Fruit fly (Drosophila melanogaster) whole organism, embryonic: ENCODE results near the gene CG13896.
A peak's percentile ranks its signal among the peaks of the same experiment; 100 is the strongest.

Experiments
- CG10543 ChIP-seq: fragments of 200-800 bp; sonication (Bioruptor generic); optimal IDR thresholded peaks from 3 replicates; lab custom pipeline; 2017; ENCODE audit warnings: missing biosample characterization, mild to moderate bottlenecking, missing genetic modification characterization, moderate library complexity
- CG11504 ChIP-seq: fragments of 200-800 bp; sonication (Bioruptor generic); optimal IDR thresholded peaks from 3 replicates; lab custom pipeline; 2019; ENCODE audit warnings: missing biosample characterization, mild to moderate bottlenecking, missing genetic modification characterization, moderate library complexity
- CG11696 ChIP-seq: fragments of 200-800 bp; sonication (Bioruptor generic); IDR thresholded peaks from 2 replicates; pipeline ENCODE4 v1.3.6; 2022; ENCODE audit warnings: missing biosample characterization, missing genetic modification characterization
- CG12071 ChIP-seq: fragments of 200-800 bp; sonication (Bioruptor generic); optimal IDR thresholded peaks from 3 replicates; lab custom pipeline; 2018; ENCODE audit warnings: missing biosample characterization, mild to moderate bottlenecking, missing genetic modification characterization
- CG1233 ChIP-seq: fragments of 200-800 bp; sonication (Bioruptor generic); optimal IDR thresholded peaks from 4 replicates; lab custom pipeline; 2018; ENCODE audit warnings: missing biosample characterization, mild to moderate bottlenecking, missing genetic modification characterization
- CG12769 ChIP-seq: fragments of 200-800 bp; sonication (Bioruptor generic); optimal IDR thresholded peaks from 2 replicates; lab custom pipeline; 2019; ENCODE audit warnings: missing biosample characterization, mild to moderate bottlenecking, missing genetic modification characterization, moderate library complexity
- CG14710 ChIP-seq: fragments of 200-800 bp; sonication (Bioruptor generic); optimal IDR thresholded peaks from 3 replicates; lab custom pipeline; 2019; ENCODE audit warnings: missing biosample characterization, mild to moderate bottlenecking, missing genetic modification characterization, moderate library complexity
- CG17186 ChIP-seq: fragments of 200-800 bp; sonication (Bioruptor generic); optimal IDR thresholded peaks from 3 replicates; lab custom pipeline; 2017; ENCODE audit warnings: missing biosample characterization, missing genetic modification reagents, missing genetic modification characterization
- CG2678 ChIP-seq: fragments of 200-800 bp; sonication (Bioruptor generic); optimal IDR thresholded peaks from 3 replicates; lab custom pipeline; 2019; ENCODE audit warnings: missing biosample characterization, mild to moderate bottlenecking, missing genetic modification characterization, moderate library complexity
- CG30431 ChIP-seq: fragments of 200-800 bp; sonication (Bioruptor generic); optimal IDR thresholded peaks from 2 replicates; lab custom pipeline; 2017; ENCODE audit warnings: missing biosample characterization, missing genetic modification characterization
- CG33213 ChIP-seq: fragments of 200-800 bp; sonication (Bioruptor generic); optimal IDR thresholded peaks from 3 replicates; lab custom pipeline; 2016; ENCODE audit warnings: missing biosample characterization, missing genetic modification characterization
- CG5180 ChIP-seq: fragments of 200-800 bp; sonication (Bioruptor generic); optimal IDR thresholded peaks from 3 replicates; lab custom pipeline; 2017; ENCODE audit warnings: missing biosample characterization, missing genetic modification characterization, mild to moderate bottlenecking, moderate library complexity, missing genetic modification reagents
- CG6683 ChIP-seq: fragments of 200-800 bp; sonication (Bioruptor generic); optimal IDR thresholded peaks from 2 replicates; lab custom pipeline; 2017; ENCODE audit warnings: missing biosample characterization, mild to moderate bottlenecking, missing genetic modification characterization, missing genetic modification reagents
- CG6791 ChIP-seq: fragments of 200-800 bp; sonication (Bioruptor generic); IDR thresholded peaks from 3 replicates; pipeline ENCODE4 v1.3.6; 2022; ENCODE audit warnings: missing biosample characterization, missing genetic modification characterization; ENCODE audit not compliant: partially characterized antibody
- CG7556 ChIP-seq: fragments of 200-800 bp; sonication (Bioruptor generic); optimal IDR thresholded peaks from 2 replicates; lab custom pipeline; 2017; ENCODE audit warnings: missing biosample characterization, mild to moderate bottlenecking, missing genetic modification characterization
- Dbx ChIP-seq: fragments of 200-800 bp; sonication (Bioruptor generic); IDR thresholded peaks from 3 replicates; pipeline ENCODE4 v1.3.6; 2022; ENCODE audit warnings: missing biosample characterization, missing genetic modification characterization
- Dll ChIP-seq: fragments of 200-800 bp; sonication (Bioruptor generic); IDR thresholded peaks from 4 replicates; pipeline ENCODE4 v1.3.6; 2022; ENCODE audit warnings: missing biosample characterization, missing genetic modification characterization; ENCODE audit not compliant: partially characterized antibody
- Jarid2 ChIP-seq: fragments of 200-800 bp; sonication (Bioruptor generic); optimal IDR thresholded peaks from 3 replicates; lab custom pipeline; 2017; ENCODE audit warnings: mild to moderate bottlenecking, missing biosample characterization, missing genetic modification reagents, missing genetic modification characterization
- Lhr ChIP-seq: fragments of 200-800 bp; sonication (Bioruptor generic); optimal IDR thresholded peaks from 3 replicates; lab custom pipeline; 2017; ENCODE audit warnings: mild to moderate bottlenecking, missing biosample characterization, missing genetic modification reagents, missing genetic modification characterization
- Max ChIP-seq: fragments of 200-800 bp; sonication (Bioruptor generic); optimal IDR thresholded peaks from 2 replicates; lab custom pipeline; 2016; ENCODE audit warnings: missing biosample characterization, mild to moderate bottlenecking, missing genetic modification characterization
- Nf-YC ChIP-seq: fragments of 200-800 bp; optimal IDR thresholded peaks from 3 replicates; lab custom pipeline; 2019; ENCODE audit warnings: missing biosample characterization, mild to moderate bottlenecking, missing genetic modification characterization, moderate library complexity
- Rx ChIP-seq: fragments of 200-800 bp; sonication (Bioruptor generic); IDR thresholded peaks from 2 replicates; pipeline ENCODE4 v1.3.6; 2022; ENCODE audit warnings: missing biosample characterization, missing genetic modification characterization
- Trl ChIP-seq, 3 experiments: fragments of >200 bp in 2 of 3; fragments of 200-800 bp in 1 of 3; sonication (Bioruptor generic) in 1 of 3; optimal IDR thresholded peaks; 2 replicates in 1 of 3; 3 replicates in 2 of 3; lab custom pipeline; 2016 to 2017; ENCODE audit warnings: missing biosample characterization in 1 of 3, missing genetic modification characterization in 1 of 3
- YL-1 ChIP-seq: fragments of 200-800 bp; sonication (Bioruptor generic); optimal IDR thresholded peaks from 3 replicates; lab custom pipeline; 2017; ENCODE audit warnings: missing biosample characterization, mild to moderate bottlenecking, missing genetic modification characterization
- cg ChIP-seq: fragments of 200-800 bp; sonication (Bioruptor generic); optimal IDR thresholded peaks from 3 replicates; lab custom pipeline; 2019; ENCODE audit warnings: missing biosample characterization, mild to moderate bottlenecking, missing genetic modification characterization, moderate library complexity
- chinmo ChIP-seq: fragments of 200-800 bp; sonication (Bioruptor generic); IDR thresholded peaks from 4 replicates; pipeline ENCODE4 v1.3.6; 2022; ENCODE audit warnings: missing biosample characterization, missing genetic modification characterization; ENCODE audit not compliant: partially characterized antibody
- chm ChIP-seq: fragments of 200-800 bp; sonication (Bioruptor generic); IDR thresholded peaks from 2 replicates; pipeline ENCODE4 v1.3.6; 2022; ENCODE audit warnings: missing biosample characterization, missing genetic modification characterization
- crol ChIP-seq: fragments of 200-800 bp; sonication (Bioruptor generic); IDR thresholded peaks from 2 replicates; pipeline ENCODE4 v1.3.6; 2022; ENCODE audit warnings: missing biosample characterization, missing genetic modification characterization
- disco-r ChIP-seq: fragments of 200-800 bp; sonication (Bioruptor generic); optimal IDR thresholded peaks from 2 replicates; lab custom pipeline; 2016; ENCODE audit warnings: missing biosample characterization, missing genetic modification characterization
- gcm ChIP-seq: fragments of 200-800 bp; sonication (Bioruptor generic); optimal IDR thresholded peaks from 2 replicates; lab custom pipeline; 2019; ENCODE audit warnings: missing biosample characterization, mild to moderate bottlenecking, missing genetic modification characterization, moderate library complexity
- gsb ChIP-seq: fragments of 200-800 bp; sonication (Bioruptor generic); IDR thresholded peaks from 2 replicates; pipeline ENCODE4 v1.3.6; 2022; ENCODE audit warnings: missing biosample characterization, missing genetic modification characterization
- hkb ChIP-seq, 2 experiments: fragments of 200-800 bp in 1 of 2; fragments of >200 bp in 1 of 2; sonication (Bioruptor generic) in 1 of 2; IDR thresholded peaks in 1 of 2; optimal IDR thresholded peaks in 1 of 2; 2 replicates each; pipeline versions ENCODE4 v1.3.6 to Lab custom; 2017 to 2022; ENCODE audit warnings: missing biosample characterization in 1 of 2, missing genetic modification characterization in 1 of 2
- lmd ChIP-seq: fragments of 200-800 bp; sonication (Bioruptor generic); IDR thresholded peaks from 2 replicates; pipeline ENCODE4 v1.3.6; 2022; ENCODE audit warnings: missing biosample characterization, missing genetic modification characterization
- mam ChIP-seq: fragments of 200-800 bp; sonication (Bioruptor generic); optimal IDR thresholded peaks from 3 replicates; lab custom pipeline; 2016; ENCODE audit warnings: missing biosample characterization, missing genetic modification characterization
- nerfin-1 ChIP-seq: fragments of 200-800 bp; sonication (Bioruptor generic); optimal IDR thresholded peaks from 3 replicates; lab custom pipeline; 2019; ENCODE audit warnings: missing biosample characterization, mild to moderate bottlenecking, missing genetic modification characterization, moderate library complexity
- nom ChIP-seq: fragments of 200-800 bp; sonication (Bioruptor generic); optimal IDR thresholded peaks from 2 replicates; lab custom pipeline; 2017; ENCODE audit warnings: missing biosample characterization, missing genetic modification characterization, mild to moderate bottlenecking, moderate library complexity, missing genetic modification reagents
- oc ChIP-seq: fragments of 200-800 bp; sonication (Bioruptor generic); optimal IDR thresholded peaks from 2 replicates; lab custom pipeline; 2018; ENCODE audit warnings: missing biosample characterization, mild to moderate bottlenecking, missing genetic modification characterization, moderate library complexity
- pros ChIP-seq: fragments of 200-800 bp; sonication (Bioruptor generic); optimal IDR thresholded peaks from 3 replicates; lab custom pipeline; 2019; ENCODE audit warnings: missing biosample characterization, mild to moderate bottlenecking, missing genetic modification characterization, moderate library complexity
- rib ChIP-seq: fragments of 200-800 bp; sonication (Bioruptor generic); IDR thresholded peaks from 2 replicates; pipeline ENCODE4 v1.3.6; 2022; ENCODE audit warnings: missing biosample characterization, missing genetic modification characterization
- slp2 ChIP-seq: fragments of 200-800 bp; sonication (Bioruptor generic); optimal IDR thresholded peaks from 2 replicates; lab custom pipeline; 2016; ENCODE audit warnings: missing biosample characterization, missing genetic modification characterization
- so ChIP-seq: fragments of 200-800 bp; sonication (Bioruptor generic); IDR thresholded peaks from 3 replicates; pipeline ENCODE4 v1.3.6; 2022; ENCODE audit warnings: missing biosample characterization, missing genetic modification characterization
- stwl ChIP-seq: fragments of 200-800 bp; sonication (Bioruptor generic); optimal IDR thresholded peaks from 3 replicates; lab custom pipeline; 2018; ENCODE audit warnings: missing biosample characterization, mild to moderate bottlenecking, missing genetic modification characterization, moderate library complexity
- sug ChIP-seq: fragments of 200-800 bp; optimal IDR thresholded peaks from 2 replicates; lab custom pipeline; 2019; ENCODE audit warnings: missing biosample characterization, mild to moderate bottlenecking, missing genetic modification characterization, moderate library complexity
- tup ChIP-seq: fragments of 200-800 bp; sonication (Bioruptor generic); optimal IDR thresholded peaks from 2 replicates; lab custom pipeline; 2016; ENCODE audit warnings: missing biosample characterization, mild to moderate bottlenecking, missing genetic modification characterization, moderate library complexity
- unc-4 ChIP-seq: fragments of 200-800 bp; sonication (Bioruptor generic); IDR thresholded peaks from 2 replicates; pipeline ENCODE4 v1.3.6; 2022; ENCODE audit warnings: missing biosample characterization, missing genetic modification characterization; ENCODE audit not compliant: partially characterized antibody
- z ChIP-seq: fragments of 200-800 bp; sonication (Bioruptor generic); IDR thresholded peaks from 3 replicates; pipeline ENCODE4 v1.3.6; 2022; ENCODE audit warnings: missing biosample characterization, missing genetic modification characterization

The CG13896 gene

DNA sequence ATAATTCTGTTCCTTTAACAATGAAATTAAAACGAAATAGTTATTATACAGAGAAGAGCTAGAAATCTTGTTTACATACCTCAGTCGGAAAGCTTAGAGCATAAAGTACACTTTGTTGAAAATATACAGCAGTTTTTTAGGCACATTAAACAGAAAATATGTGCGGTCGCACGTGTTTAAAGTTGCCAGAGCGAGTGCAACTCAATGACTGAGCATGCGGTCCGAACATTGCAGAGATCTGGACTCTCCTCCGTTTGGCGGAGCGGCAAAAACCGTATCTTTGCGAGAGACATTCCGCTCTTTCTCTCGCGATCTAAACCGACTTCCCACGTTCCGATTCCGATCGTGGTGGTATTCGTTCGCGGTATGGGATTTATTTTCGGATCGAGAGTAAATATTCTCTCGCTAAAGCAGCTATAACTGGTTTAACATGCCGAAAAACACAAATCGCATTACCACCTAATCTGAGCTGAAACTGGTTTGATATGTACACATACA lies 3.6 kb downstream of the CG13896 start, which contains the start of gene CG13895 (continued):
- TF ChIP-seq stwl (peak; percentile 26), Dll (peak; percentile 54; the same call in 2 of the 4 replicates), CG11504 (tag; lab: Kevin White, UChicago) (peak; percentile 8), CG5180 (GFP tag; lab: Kevin White, UChicago) (no peak), oc (tag; lab: Kevin White, UChicago) (peak; percentile 61), CG6683 (GFP tag; lab: Kevin White, UChicago) (peak; percentile 7), CG1233 (GFP tag; lab: Kevin White, UChicago) (peak; percentile 39), Nf-YC (tag; lab: Kevin White, UChicago) (peak; percentile 13), hkb (optimal IDR thresholded peaks at IDR 0.05; lab: Kevin White, UChicago) (no peak), hkb (GFP tag; IDR thresholded peaks at IDR 0.05; lab: Robert Waterston, UW) (peak; percentile 46; the same call in 1 of the 2 replicates), tup (GFP tag; lab: Kevin White, UChicago) (no peak), mam (GFP tag; lab: Kevin White, UChicago) (no peak), so (0 out of 3 replicates have a peak, but pooled peaks have one; percentile 37), disco-r (GFP tag; lab: Kevin White, UChicago) (no peak), Trl (optimal IDR thresholded peaks at IDR 0.05; lab: Kevin White, UChicago) (peak; percentile 85 to 87), Trl (GFP tag; optimal IDR thresholded peaks at IDR 0.05; lab: Kevin White, UChicago) (peak; percentile 18), Lhr (GFP tag; lab: Kevin White, UChicago) (no peak), slp2 (peak; percentile 7), gcm (GFP tag; lab: Kevin White, UChicago) (peak; percentile 0), gsb (GFP tag; lab: Robert Waterston, UW) (no peak), Jarid2 (GFP tag; lab: Kevin White, UChicago) (peak; percentile 84), chinmo (peak; percentile 95; the same call in 3 of the 4 replicates), lmd (GFP tag; lab: Robert Waterston, UW) (no peak), Dbx (GFP tag; lab: Robert Waterston, UW) (no peak; the same call in 2 of the 3 replicates), nerfin-1 (peak; percentile 12), CG30431 (no peak), sug (tag; lab: Kevin White, UChicago) (peak; percentile 30), CG33213 (GFP tag; lab: Kevin White, UChicago) (peak; percentile 2), chm (GFP tag; lab: Robert Waterston, UW) (0 out of 2 replicates have a peak, but pooled peaks have one; percentile 6), z (GFP tag; lab: Robert Waterston, UW) (peak; percentile 79), nom (GFP tag; lab: Kevin White, UChicago) (peak; percentile 18), crol (0 out of 2 replicates have a peak, but pooled peaks have one; percentile 15), rib (GFP tag; lab: Robert Waterston, UW) (peak; percentile 14; the same call in 1 of the 2 replicates), Max (GFP tag; lab: Kevin White, UChicago) (peak; percentile 27), CG7556 (GFP tag; lab: Kevin White, UChicago) (no peak), CG6791 (peak; percentile 72; the same call in 1 of the 3 replicates), CG14710 (tag; lab: Kevin White, UChicago) (peak; percentile 3), CG12769 (peak; percentile 28), CG10543 (GFP tag; lab: Kevin White, UChicago) (peak; percentile 26), unc-4 (GFP tag; lab: Robert Waterston, UW) (peak; percentile 40; the same call in 1 of the 2 replicates), CG12071 (GFP tag; lab: Kevin White, UChicago) (peak; percentile 1), Rx (GFP tag; lab: Robert Waterston, UW) (no peak), CG11696 (GFP tag; lab: Robert Waterston, UW) (no peak), cg (GFP tag; lab: Kevin White, UChicago) (peak; percentile 4), CG2678 (tag; lab: Kevin White, UChicago) (peak; percentile 26), CG17186 (GFP tag; lab: Kevin White, UChicago) (no peak), YL-1 (GFP tag; lab: Kevin White, UChicago) (peak; percentile 24), pros (GFP tag; lab: Kevin White, UChicago) (peak; percentile 55)
